Fruit fly (Drosophila melanogaster) whole organism: Measurements from ENCODE around the gene Uch.

Source experiments
- Dll ChIP-seq: fragments of >200 bp; optimal IDR thresholded peaks from 2 replicates; lab custom pipeline; 2017
- EcR ChIP-seq, 2 experiments: fragments of >200 bp; optimal IDR thresholded peaks; 2 replicates each; lab custom pipeline; 2017; ENCODE audit warnings: missing biosample characterization in 2 of 2, missing genetic modification characterization in 2 of 2, missing genetic modification reagents in 2 of 2
- pan ChIP-seq: fragments of >200 bp; optimal IDR thresholded peaks from 2 replicates; lab custom pipeline; 2017
- usp ChIP-seq: fragments of >200 bp; optimal IDR thresholded peaks from 2 replicates; lab custom pipeline; 2017; ENCODE audit warnings: missing biosample characterization, missing genetic modification characterization, mixed read lengths

DNA sequence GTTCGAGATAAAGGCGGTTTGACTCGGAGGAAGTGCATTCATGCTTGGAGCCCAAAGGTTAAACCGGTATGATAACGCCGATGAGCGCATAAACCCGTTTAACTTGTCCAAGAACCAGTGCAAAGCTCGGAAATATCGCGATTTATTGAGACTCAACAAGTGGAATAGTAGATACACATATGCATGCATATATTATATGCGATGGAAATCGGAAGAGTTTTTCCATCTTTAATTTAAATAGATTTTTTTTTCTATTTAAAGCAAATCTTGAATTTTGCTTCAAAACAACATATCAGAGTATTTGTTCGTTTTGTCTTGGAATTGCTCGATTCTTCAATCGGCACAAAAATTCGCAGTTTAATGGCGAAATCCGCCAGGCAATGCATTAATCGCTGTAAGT is 8.4 kb upstream of the Uch start:
- TF ChIP-seq pan (lab: Kevin White, UChicago) (no peak), usp (no peak), EcR (GFP tag; optimal IDR thresholded peaks at IDR 0.05; lab: Kevin White, UChicago) (no peak), Dll (no peak)
